Fruit fly (Drosophila melanogaster): ENCODE results near the gene x16.

x16 gene

DNA sequence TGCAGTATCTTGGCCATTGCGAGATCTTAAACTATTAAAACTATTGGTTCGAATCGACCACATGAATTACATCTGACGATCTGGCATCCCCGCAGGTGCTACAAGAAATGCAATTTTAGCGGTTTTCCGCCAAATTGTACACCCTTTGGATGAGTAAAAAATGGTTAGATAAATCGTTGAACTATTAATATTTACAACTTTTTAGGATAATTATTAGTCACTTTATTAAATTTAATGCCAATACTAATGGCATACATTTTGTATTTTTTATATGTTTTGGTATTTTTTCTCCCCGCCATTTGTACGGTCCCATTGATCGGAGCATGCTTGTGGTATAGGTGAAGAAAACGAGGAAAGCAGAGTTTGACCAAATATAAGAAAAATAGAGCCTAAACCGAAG lies 12.2 kb downstream of the x16 start, which contains the start of the genes Polr1F and Rat1 (continued):
- TF ChIP-seq CG6765 (GFP tag; optimal IDR thresholded peaks at IDR 0.05) = no peak
- TF ChIP-seq CG15479 (GFP tag; optimal IDR thresholded peaks at IDR 0.05) = no peak
- no peak for TF ChIP-seq Ptx1 (GFP tag; IDR thresholded peaks at IDR 0.05)
- peak; percentile 79 for TF ChIP-seq row (GFP tag; IDR thresholded peaks at IDR 0.05)
- TF ChIP-seq cato (GFP tag; optimal IDR thresholded peaks at IDR 0.05; ENCODE audit: borderline replicate concordance) = no peak
- TF ChIP-seq sug (tag; optimal IDR thresholded peaks at IDR 0.05) = no peak
- no peak for TF ChIP-seq nerfin-2 (GFP tag; IDR thresholded peaks at IDR 0.05; ENCODE audit: partially characterized antibody)
- no peak for TF ChIP-seq Six4 (GFP tag; optimal IDR thresholded peaks at IDR 0.05)
- TF ChIP-seq CG18619 (GFP tag; optimal IDR thresholded peaks at IDR 0.05) = no peak
- no peak for TF ChIP-seq pfk (GFP tag; optimal IDR thresholded peaks at IDR 0.05)
- no peak for TF ChIP-seq HHEX (GFP tag; optimal IDR thresholded peaks at IDR 0.05)
- TF ChIP-seq Asciz (GFP tag; optimal IDR thresholded peaks at IDR 0.05) = no peak
- TF ChIP-seq Dp (GFP tag; optimal IDR thresholded peaks at IDR 0.05) = peak; percentile 53
- no peak for TF ChIP-seq stc (GFP tag; IDR thresholded peaks at IDR 0.05)
- TF ChIP-seq Ets97D (GFP tag; optimal IDR thresholded peaks at IDR 0.05) = peak; percentile 59
- TF ChIP-seq CG34422 (GFP tag; IDR thresholded peaks at IDR 0.05) = no peak
- no peak for TF ChIP-seq danr (GFP tag; IDR thresholded peaks at IDR 0.05)
- TF ChIP-seq sr (GFP tag; IDR thresholded peaks at IDR 0.05) = no peak
- no peak for TF ChIP-seq NK7.1 (GFP tag; optimal IDR thresholded peaks at IDR 0.05)
- no peak for TF ChIP-seq CG1529 (GFP tag; optimal IDR thresholded peaks at IDR 0.05)
- TF ChIP-seq tio (GFP tag; optimal IDR thresholded peaks at IDR 0.05) = no peak
- TF ChIP-seq C15 (GFP tag; IDR thresholded peaks at IDR 0.05) = no peak
- no peak for TF ChIP-seq abd-A (tag; optimal IDR thresholded peaks at IDR 0.05)
- no peak for TF ChIP-seq CG10366 (GFP tag; IDR thresholded peaks at IDR 0.05)
- TF ChIP-seq trem (tag; optimal IDR thresholded peaks at IDR 0.05) = peak; percentile 79
- no peak for TF ChIP-seq CG11696 (GFP tag; IDR thresholded peaks at IDR 0.05)
- no peak for TF ChIP-seq Kr (GFP tag; optimal IDR thresholded peaks at IDR 0.05)
- TF ChIP-seq oc (tag; optimal IDR thresholded peaks at IDR 0.05) = no peak
- no peak for TF ChIP-seq dimm (GFP tag; IDR thresholded peaks at IDR 0.05)
- no peak for TF ChIP-seq Trl (optimal IDR thresholded peaks at IDR 0.05)
- TF ChIP-seq Trl (GFP tag; optimal IDR thresholded peaks at IDR 0.05) = peak; percentile 30
- no peak for TF ChIP-seq lola (GFP tag; optimal IDR thresholded peaks at IDR 0.05)
- TF ChIP-seq Side (GFP tag; optimal IDR thresholded peaks at IDR 0.05) = no peak
- TF ChIP-seq ems (GFP tag; optimal IDR thresholded peaks at IDR 0.05) = no peak
- peak; percentile 4 for TF ChIP-seq CG4820 (GFP tag; optimal IDR thresholded peaks at IDR 0.05)
- peak; percentile 7 for TF ChIP-seq Myb (GFP tag; optimal IDR thresholded peaks at IDR 0.05)
- no peak for TF ChIP-seq pb (GFP tag; optimal IDR thresholded peaks at IDR 0.05)
- no peak for TF ChIP-seq ken (GFP tag; IDR thresholded peaks at IDR 0.05)
- TF ChIP-seq CG13296 (GFP tag; optimal IDR thresholded peaks at IDR 0.05) = no peak
- TF ChIP-seq CoRest (tag; optimal IDR thresholded peaks at IDR 0.05) = peak; percentile 32
- no peak for TF ChIP-seq HLH4C (GFP tag; IDR thresholded peaks at IDR 0.05; ENCODE audit: partially characterized antibody)
- no peak for TF ChIP-seq CG13894 (tag; optimal IDR thresholded peaks at IDR 0.05)
- TF ChIP-seq CG2199 (GFP tag; IDR thresholded peaks at IDR 0.05) = no peak
- TF ChIP-seq sc (optimal IDR thresholded peaks at IDR 0.05) = no peak
- no peak for TF ChIP-seq sc (GFP tag; optimal IDR thresholded peaks at IDR 0.05)
- no peak for TF ChIP-seq CG11398 (GFP tag; optimal IDR thresholded peaks at IDR 0.05)
- TF ChIP-seq CG18764 (GFP tag; optimal IDR thresholded peaks at IDR 0.05) = no peak
- peak; percentile 29 for TF ChIP-seq dmrt11E (tag; optimal IDR thresholded peaks at IDR 0.05)
- no peak for TF ChIP-seq Neu2 (GFP tag; optimal IDR thresholded peaks at IDR 0.05; ENCODE audit: borderline replicate concordance)
- no peak for TF ChIP-seq hbn (GFP tag; IDR thresholded peaks at IDR 0.05; ENCODE audit: partially characterized antibody)
- TF ChIP-seq CG6689 (GFP tag; IDR thresholded peaks at IDR 0.05) = no peak
- no peak for TF ChIP-seq bowl (GFP tag; IDR thresholded peaks at IDR 0.05)
- TF ChIP-seq disco-r (GFP tag; optimal IDR thresholded peaks at IDR 0.05) = no peak

Measured in whole organism, embryonic.